Worm (Caenorhabditis elegans): ENCODE data around the gene lec-2.

DNA sequence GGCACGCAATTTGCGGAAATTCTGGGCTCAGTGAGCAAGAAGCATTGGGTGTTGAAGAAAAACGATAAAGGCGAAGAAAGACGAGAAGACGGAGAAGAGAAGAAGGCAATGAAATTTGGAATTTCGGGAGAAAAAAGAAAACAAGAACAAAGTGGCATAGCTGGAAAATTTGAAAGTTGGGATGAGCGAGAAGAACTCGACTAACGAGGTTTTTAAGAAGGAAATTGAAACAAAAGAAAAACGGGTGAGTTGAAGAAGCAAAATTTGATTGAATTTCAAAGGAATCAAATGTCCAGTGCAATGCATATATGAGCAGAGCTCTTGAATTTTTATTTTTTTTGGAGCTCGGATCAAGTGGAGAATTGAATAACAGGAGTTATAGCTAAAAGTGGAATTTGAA is 5.8 kb upstream of the lec-2 start:
- TF ChIP-seq ZK546.5 (tag; optimal IDR thresholded peaks at IDR 0.05) (no peak), sem-4 (tag; optimal IDR thresholded peaks at IDR 0.05) (no peak), ama-1 (optimal IDR thresholded peaks at IDR 0.05) (no peak), mab-5 (tag; optimal IDR thresholded peaks at IDR 0.05) (no peak), dmd-4 (tag; optimal IDR thresholded peaks at IDR 0.05) (no peak), nhr-23 (tag; optimal IDR thresholded peaks at IDR 0.05) (no peak), lin-39 (tag; optimal IDR thresholded peaks at IDR 0.05) (no peak)

Data from whole organism, L2 larva.